Fruit fly (Drosophila melanogaster): Measurements from ENCODE around the gene Anp.

The Anp gene

dm6 chr3R:30255255-30256121, 45.7 kb downstream of the Anp start:
- TF ChIP-seq svp (GFP tag) (peak; percentile 95), Eip78C (GFP tag) (peak; percentile 99), Ets21C (GFP tag; optimal IDR thresholded peaks at IDR 0.05) (peak; percentile 75), fd85E (GFP tag; optimal IDR thresholded peaks at IDR 0.05) (peak; percentile 75), cyc (GFP tag; optimal IDR thresholded peaks at IDR 0.05) (peak; percentile 76), CG3032 (tag; optimal IDR thresholded peaks at IDR 0.05) (peak; percentile 98), CG34406 (GFP tag; optimal IDR thresholded peaks at IDR 0.05) (peak; percentile 95), achi (GFP tag; optimal IDR thresholded peaks at IDR 0.05) (peak; percentile 96), CG1621 (tag; optimal IDR thresholded peaks at IDR 0.05) (peak; percentile 96), Ets96B (tag; optimal IDR thresholded peaks at IDR 0.05) (peak; percentile 98), CG32006 (GFP tag; optimal IDR thresholded peaks at IDR 0.05) (peak; percentile 90), CG6854 (GFP tag; optimal IDR thresholded peaks at IDR 0.05) (peak; percentile 93), Hr39 (GFP tag; optimal IDR thresholded peaks at IDR 0.05) (peak; percentile 77), salr (GFP tag; optimal IDR thresholded peaks at IDR 0.05) (peak; percentile 91 to 93), Sox15 (GFP tag; optimal IDR thresholded peaks at IDR 0.05) (peak; percentile 70), Hr38 (GFP tag; optimal IDR thresholded peaks at IDR 0.05) (no peak), Blimp-1 (GFP tag; optimal IDR thresholded peaks at IDR 0.05) (peak; percentile 77), net (GFP tag; optimal IDR thresholded peaks at IDR 0.05) (peak; percentile 95), Eip75B (GFP tag; optimal IDR thresholded peaks at IDR 0.05) (peak; percentile 94), CG6792 (GFP tag; optimal IDR thresholded peaks at IDR 0.05) (peak; percentile 95), CG10631 (GFP tag; optimal IDR thresholded peaks at IDR 0.05) (peak; percentile 95), Sox14 (GFP tag; optimal IDR thresholded peaks at IDR 0.05) (peak; percentile 95), Lpt (GFP tag; optimal IDR thresholded peaks at IDR 0.05) (peak; percentile 83), CG31627 (GFP tag; optimal IDR thresholded peaks at IDR 0.05) (peak; percentile 81), CG8319 (GFP tag; optimal IDR thresholded peaks at IDR 0.05) (peak; percentile 91), dsx (GFP tag; optimal IDR thresholded peaks at IDR 0.05; ENCODE audit: poor library complexity, severe bottlenecking) (peak; percentile 99), dac (GFP tag; optimal IDR thresholded peaks at IDR 0.05) (peak; percentile 73), topi (GFP tag; optimal IDR thresholded peaks at IDR 0.05) (peak; percentile 88), CG9139 (GFP tag; optimal IDR thresholded peaks at IDR 0.05) (peak; percentile 97), Met (GFP tag; optimal IDR thresholded peaks at IDR 0.05) (peak; percentile 92), CG8632 (GFP tag; optimal IDR thresholded peaks at IDR 0.05) (peak; percentile 95), CG8119 (GFP tag; IDR thresholded peaks at IDR 0.05) (peak; percentile 97), CG7368 (GFP tag; optimal IDR thresholded peaks at IDR 0.05) (peak; percentile 90), CG6276 (GFP tag; optimal IDR thresholded peaks at IDR 0.05) (peak; percentile 82), eg (GFP tag; IDR thresholded peaks at IDR 0.05) (peak; percentile 96), Hr4 (GFP tag; optimal IDR thresholded peaks at IDR 0.05) (peak; percentile 90), fkh (GFP tag; optimal IDR thresholded peaks at IDR 0.05) (no peak), fd59A (GFP tag; optimal IDR thresholded peaks at IDR 0.05) (peak; percentile 96), lz (GFP tag; optimal IDR thresholded peaks at IDR 0.05) (peak; percentile 91), CG11294 (GFP tag; IDR thresholded peaks at IDR 0.05) (peak; percentile 75), CG15336 (GFP tag; IDR thresholded peaks at IDR 0.05) (peak; percentile 97), Smox (GFP tag; optimal IDR thresholded peaks at IDR 0.05) (peak; percentile 91), vri (GFP tag; optimal IDR thresholded peaks at IDR 0.05) (peak; percentile 91), CG3919 (GFP tag; optimal IDR thresholded peaks at IDR 0.05) (peak; percentile 95), OdsH (GFP tag; optimal IDR thresholded peaks at IDR 0.05) (peak; percentile 93), acj6 (GFP tag; optimal IDR thresholded peaks at IDR 0.05) (peak; percentile 96), CG4318 (GFP tag; optimal IDR thresholded peaks at IDR 0.05) (peak; percentile 70), pdm3 (GFP tag; optimal IDR thresholded peaks at IDR 0.05) (peak; percentile 93), Eip93F (GFP tag; optimal IDR thresholded peaks at IDR 0.05) (peak; percentile 97), CG11762 (GFP tag; optimal IDR thresholded peaks at IDR 0.05; ENCODE audit: insufficient read depth) (peak; percentile 89)
